Fruit fly (Drosophila melanogaster): ENCODE data around the gene pes.

dm6 chr2L:7942927-7943326, 51.1 kb downstream of the pes start:
- TF ChIP-seq CG8478 (optimal IDR thresholded peaks at IDR 0.05) (no peak), CTCF (optimal IDR thresholded peaks at IDR 0.05) (no peak)
